Worm (Caenorhabditis elegans): Measurements from ENCODE around the gene ZC132.3.

Gene ZC132.3

ce11 chrV:4336462-4336861, 36.8 kb upstream of the ZC132.3 start, which contains the start of gene irld-1:
Gene irld-1 (plus strand): TSS chrV:4336762.
- TF ChIP-seq egrh-3 (GFP tag; IDR thresholded peaks at IDR 0.05) = peak; percentile 85

ce11 chrV:4335724-4336123, 36.1 kb upstream of the ZC132.3 start:
- TF ChIP-seq egrh-3 (GFP tag; IDR thresholded peaks at IDR 0.05) (peak; percentile 92), Y53F4B.3 (GFP tag; IDR thresholded peaks at IDR 0.05) (peak; percentile 62; the same call in 1 of the 2 replicates)

DNA sequence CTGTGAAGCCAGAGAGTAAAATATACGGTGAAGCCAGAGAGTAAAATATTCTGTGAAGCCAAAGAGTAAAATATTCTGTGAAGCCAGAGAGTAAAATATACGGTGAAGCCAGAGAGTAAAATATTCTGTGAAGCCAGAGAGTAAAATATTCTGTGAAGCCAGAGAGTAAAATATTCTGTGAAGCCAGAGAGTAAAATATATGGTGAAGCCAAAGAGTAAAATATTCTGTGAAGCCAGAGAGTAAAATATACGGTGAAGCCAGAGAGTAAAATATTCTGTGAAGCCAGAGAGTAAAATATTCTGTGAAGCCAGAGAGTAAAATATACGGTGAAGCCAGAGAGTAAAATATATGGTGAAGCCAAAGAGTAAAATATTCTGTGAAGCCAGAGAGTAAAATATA, 34.6 kb upstream of the ZC132.3 start:
- TF ChIP-seq egrh-3 (GFP tag; IDR thresholded peaks at IDR 0.05) (peak; percentile 92), Y53F4B.3 (GFP tag; IDR thresholded peaks at IDR 0.05) (peak; percentile 61; the same call in 1 of the 2 replicates)

- TF ChIP-seq egrh-3 (GFP tag; IDR thresholded peaks at IDR 0.05) (peak; percentile 96), Y53F4B.3 (GFP tag; IDR thresholded peaks at IDR 0.05) (peak; percentile 74; the same call in 1 of the 2 replicates)
These were observed 33.9 kb upstream of the ZC132.3 start for ce11 chrV:4333518-4333917.

- TF ChIP-seq K12H6.12 (tag; optimal IDR thresholded peaks at IDR 0.05) (no peak), rcor-1 (GFP tag; IDR thresholded peaks at IDR 0.05) (no peak), lsl-1 (GFP tag; optimal IDR thresholded peaks at IDR 0.05) (no peak), let-526 (GFP tag; IDR thresholded peaks at IDR 0.05) (no peak), D2030.7 (GFP tag; IDR thresholded peaks at IDR 0.05) (no peak), ets-4 (GFP tag; optimal IDR thresholded peaks at IDR 0.05) (no peak), ceh-40 (GFP tag; IDR thresholded peaks at IDR 0.05) (no peak), attf-5 (GFP tag; optimal IDR thresholded peaks at IDR 0.05) (no peak), gei-17 (GFP tag; optimal IDR thresholded peaks at IDR 0.05) (no peak), B0336.3 (GFP tag; IDR thresholded peaks at IDR 0.05) (no peak), nhr-179 (tag; optimal IDR thresholded peaks at IDR 0.05) (no peak)
These were observed 32.8 kb upstream of the ZC132.3 start, which contains the start of gene oac-12 for ce11 chrV:4332450-4332849. Gene oac-12 (minus strand): TSS chrV:4332550.

DNA sequence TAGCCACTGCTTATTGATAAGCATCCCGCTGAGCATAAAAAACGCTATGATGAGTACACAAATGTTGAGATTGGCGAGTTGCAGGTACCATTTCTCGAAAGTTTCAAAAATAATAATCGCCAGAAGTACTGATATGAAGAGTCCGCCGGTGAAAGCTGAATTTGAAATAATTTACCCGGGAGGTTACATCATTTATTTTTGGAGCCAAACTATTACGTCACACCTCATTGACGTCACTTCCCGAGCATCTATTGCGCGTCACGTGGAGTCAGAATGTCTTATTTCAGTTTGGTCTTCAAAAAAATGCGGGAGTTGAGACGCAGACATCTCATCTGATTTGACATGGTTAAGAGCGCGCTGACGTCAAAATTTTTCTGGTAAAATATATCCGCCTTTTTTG, 31.2 kb upstream of the ZC132.3 start:
- TF ChIP-seq Y95B8A.8 (GFP tag; IDR thresholded peaks at IDR 0.05) = no peak
- no peak for TF ChIP-seq lsl-1 (GFP tag; optimal IDR thresholded peaks at IDR 0.05)
- TF ChIP-seq madf-3 (GFP tag; IDR thresholded peaks at IDR 0.05) = no peak
- no peak for TF ChIP-seq egrh-3 (GFP tag; IDR thresholded peaks at IDR 0.05)
- TF ChIP-seq F10E7.11 (tag; optimal IDR thresholded peaks at IDR 0.05) = no peak
- TF ChIP-seq chd-7 (tag; optimal IDR thresholded peaks at IDR 0.05) = no peak
- no peak for TF ChIP-seq B0336.3 (GFP tag; IDR thresholded peaks at IDR 0.05)
- no peak for TF ChIP-seq athp-1 (tag; optimal IDR thresholded peaks at IDR 0.05)
- no peak for TF ChIP-seq pbrm-1 (GFP tag; IDR thresholded peaks at IDR 0.05)
- no peak for TF ChIP-seq rpc-1 (optimal IDR thresholded peaks at IDR 0.05)
- TF ChIP-seq rpc-1 (tag; optimal IDR thresholded peaks at IDR 0.05) = no peak
- no peak for TF ChIP-seq let-607 (tag; optimal IDR thresholded peaks at IDR 0.05)
- TF ChIP-seq aptf-3 (GFP tag; IDR thresholded peaks at IDR 0.05) = no peak
- TF ChIP-seq egl-44 (GFP tag; IDR thresholded peaks at IDR 0.05) = no peak
- no peak for TF ChIP-seq Y79H2A.3 (GFP tag; conservative IDR thresholded peaks at IDR 0.05)
- TF ChIP-seq efl-1 (GFP tag; optimal IDR thresholded peaks at IDR 0.05) = no peak

DNA sequence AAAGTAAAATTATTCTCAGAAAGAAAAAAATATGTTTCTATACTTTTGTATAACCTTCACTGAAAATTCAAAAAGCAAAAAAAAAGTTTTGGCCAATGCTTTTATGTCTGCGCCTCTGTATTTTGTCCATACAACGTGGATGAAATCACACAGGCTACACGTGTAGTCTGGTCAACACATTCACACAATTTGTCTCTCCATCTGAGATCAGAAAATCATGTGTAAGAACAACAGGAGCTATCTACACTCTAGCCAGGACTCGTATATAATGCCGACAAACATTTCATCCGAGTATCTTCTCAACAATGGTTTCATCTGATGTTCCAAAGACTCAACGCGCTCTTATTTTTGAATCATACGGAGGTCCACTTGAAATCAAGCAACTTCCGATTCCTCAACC, 27.2 kb upstream of the ZC132.3 start, which contains the start of gene D2063.1:
TSS of gene D2063.1 (plus strand) at position 281 of the 400 bp plus-strand sequence.
- TF ChIP-seq ztf-22 (GFP tag; optimal IDR thresholded peaks at IDR 0.05) (no peak), lir-1 (GFP tag; conservative IDR thresholded peaks at IDR 0.05) (no peak), let-607 (tag; optimal IDR thresholded peaks at IDR 0.05) (no peak), B0035.1 (tag; optimal IDR thresholded peaks at IDR 0.05) (no peak), Y79H2A.3 (GFP tag; conservative IDR thresholded peaks at IDR 0.05) (no peak), attf-5 (GFP tag; optimal IDR thresholded peaks at IDR 0.05) (no peak), hlh-26 (GFP tag; conservative IDR thresholded peaks at IDR 0.05) (no peak), B0261.1 (tag; optimal IDR thresholded peaks at IDR 0.05) (no peak)

All from whole organism, young adult.